Fruit fly (Drosophila melanogaster): ENCODE measurements around the gene CG17327.

The CG17327 gene

DNA sequence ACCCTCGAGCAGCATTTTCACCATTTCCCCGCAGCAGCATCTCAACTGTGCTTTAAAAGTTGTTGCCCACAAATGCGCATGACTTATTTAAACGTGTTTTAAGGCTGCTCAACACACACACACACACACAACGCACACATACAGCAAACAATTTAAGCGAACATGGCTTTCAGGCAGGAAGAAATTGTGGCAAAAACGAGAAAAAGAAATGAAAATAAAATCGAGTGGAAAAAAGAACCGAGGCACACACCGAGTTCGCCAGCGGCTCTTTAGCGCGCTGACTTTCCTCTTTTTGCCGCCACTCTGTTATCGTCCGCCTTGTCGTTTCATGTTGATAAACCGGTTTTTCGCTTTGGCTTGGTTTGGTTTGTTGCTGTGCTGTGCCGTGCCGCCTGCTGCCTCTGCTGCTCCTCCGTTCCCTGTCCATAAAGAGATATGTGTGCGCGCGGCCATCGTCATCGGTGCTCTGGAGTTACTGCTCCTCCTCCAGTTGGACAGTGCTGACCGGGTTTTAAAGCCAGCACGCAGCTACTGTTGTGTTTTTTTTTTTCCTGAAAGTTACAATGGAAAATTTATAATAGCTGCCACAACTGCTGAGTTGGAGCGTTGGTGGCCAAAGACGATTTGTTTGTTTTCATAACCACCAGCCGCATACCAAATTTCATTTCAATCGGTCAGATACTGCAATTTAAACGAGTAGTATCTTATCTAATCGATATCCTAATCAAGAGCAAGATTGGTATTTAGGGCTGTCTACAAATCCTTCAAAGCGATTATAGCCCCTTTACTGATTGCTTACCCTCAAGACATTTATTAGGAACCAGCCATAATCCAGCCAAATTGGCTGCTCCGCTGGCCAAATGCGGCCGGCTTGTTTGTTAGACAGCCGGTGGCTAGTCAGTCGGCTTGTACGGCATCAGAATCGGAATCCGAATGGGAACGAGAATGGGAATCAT lies 18.6 kb upstream of the CG17327 start (continued):
- TF ChIP-seq CG10669 (GFP tag; optimal IDR thresholded peaks at IDR 0.05): no peak
- TF ChIP-seq Blimp-1 (GFP tag; optimal IDR thresholded peaks at IDR 0.05): peak; percentile 32
- peak; percentile 19 for TF ChIP-seq net (GFP tag; optimal IDR thresholded peaks at IDR 0.05)
- TF ChIP-seq Sox15 (GFP tag; optimal IDR thresholded peaks at IDR 0.05): no peak
- peak; percentile 61 for TF ChIP-seq dsx (GFP tag; optimal IDR thresholded peaks at IDR 0.05; ENCODE audit: poor library complexity, severe bottlenecking)
- no peak for TF ChIP-seq CG7368 (GFP tag; optimal IDR thresholded peaks at IDR 0.05)
- TF ChIP-seq Sox102F (GFP tag; optimal IDR thresholded peaks at IDR 0.05): no peak
- TF ChIP-seq Eip78C (GFP tag): peak; percentile 84
- TF ChIP-seq vri (GFP tag; optimal IDR thresholded peaks at IDR 0.05): peak; percentile 72
- TF ChIP-seq Ets96B (tag; optimal IDR thresholded peaks at IDR 0.05): peak; percentile 14
- TF ChIP-seq Sox14 (GFP tag; optimal IDR thresholded peaks at IDR 0.05): no peak
- TF ChIP-seq salr (GFP tag; optimal IDR thresholded peaks at IDR 0.05): no peak
- TF ChIP-seq esn (GFP tag; optimal IDR thresholded peaks at IDR 0.05): peak; percentile 11

- TF ChIP-seq Met (GFP tag; optimal IDR thresholded peaks at IDR 0.05) (no peak), Sox14 (GFP tag; optimal IDR thresholded peaks at IDR 0.05) (peak; percentile 3), CG32006 (GFP tag; optimal IDR thresholded peaks at IDR 0.05) (no peak), eg (GFP tag; IDR thresholded peaks at IDR 0.05) (0 out of 3 replicates have a peak, but pooled peaks have one; percentile 23), Blimp-1 (GFP tag; optimal IDR thresholded peaks at IDR 0.05) (peak; percentile 84), CG6854 (GFP tag; optimal IDR thresholded peaks at IDR 0.05) (peak; percentile 4), esn (GFP tag; optimal IDR thresholded peaks at IDR 0.05) (no peak)
Measured at dm6 chr3R:13015402-13015801, 17.9 kb upstream of the CG17327 start.

DNA sequence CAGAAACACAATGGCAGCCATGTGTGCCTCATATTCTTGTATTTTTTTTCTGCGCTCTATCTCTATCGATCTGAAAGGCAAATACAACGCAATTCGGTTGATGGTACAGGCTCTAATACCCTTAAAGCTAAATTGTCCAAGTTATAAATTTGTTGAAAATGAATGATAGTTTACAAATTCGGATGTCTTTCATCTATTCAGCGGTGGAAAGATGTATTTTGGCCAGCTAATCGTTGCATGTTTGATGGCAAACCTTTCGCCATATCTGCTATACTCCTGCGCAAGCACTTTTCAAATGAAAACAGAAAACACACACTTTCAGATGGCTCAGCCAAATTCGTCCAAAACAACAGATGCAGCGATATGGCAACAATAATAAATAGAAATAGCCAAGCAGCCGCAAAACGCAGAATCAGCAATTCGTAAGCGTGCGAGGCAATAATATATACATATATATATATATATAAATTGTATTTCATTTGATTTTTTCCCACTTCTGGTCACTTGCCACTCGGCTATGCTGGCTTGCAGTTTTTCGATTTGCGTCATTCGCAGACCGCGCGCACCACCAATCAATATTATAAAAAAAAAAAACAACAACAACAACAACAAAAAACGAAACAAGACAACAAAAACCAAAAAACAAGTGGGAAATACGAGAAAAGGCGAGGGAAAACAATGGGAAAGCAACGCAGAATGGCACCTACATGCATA lies 16.8 kb upstream of the CG17327 start:
- TF ChIP-seq dsx (GFP tag; optimal IDR thresholded peaks at IDR 0.05; ENCODE audit: poor library complexity, severe bottlenecking) (no peak), Blimp-1 (GFP tag; optimal IDR thresholded peaks at IDR 0.05) (no peak), CG8119 (GFP tag; IDR thresholded peaks at IDR 0.05) (0 out of 3 replicates have a peak, but pooled peaks have one; percentile 18), CG11294 (GFP tag; IDR thresholded peaks at IDR 0.05) (peak; percentile 45; the same call in 1 of the 2 replicates), Hr38 (GFP tag; optimal IDR thresholded peaks at IDR 0.05) (no peak), Lpt (GFP tag; optimal IDR thresholded peaks at IDR 0.05) (no peak), CG3032 (tag; optimal IDR thresholded peaks at IDR 0.05) (no peak), vri (GFP tag; optimal IDR thresholded peaks at IDR 0.05) (no peak), salr (GFP tag; optimal IDR thresholded peaks at IDR 0.05) (no peak), acj6 (GFP tag; optimal IDR thresholded peaks at IDR 0.05) (no peak), ss (GFP tag; optimal IDR thresholded peaks at IDR 0.05) (no peak), CG32006 (GFP tag; optimal IDR thresholded peaks at IDR 0.05) (peak; percentile 55), CG15336 (GFP tag; IDR thresholded peaks at IDR 0.05) (peak; percentile 51), CG6163 (GFP tag; IDR thresholded peaks at IDR 0.05) (peak; percentile 41; the same call in 2 of the 3 replicates), Sox14 (GFP tag; optimal IDR thresholded peaks at IDR 0.05) (no peak), fkh (GFP tag; optimal IDR thresholded peaks at IDR 0.05) (no peak), dac (GFP tag; optimal IDR thresholded peaks at IDR 0.05) (no peak), Hr39 (GFP tag; optimal IDR thresholded peaks at IDR 0.05) (no peak), achi (GFP tag; optimal IDR thresholded peaks at IDR 0.05) (no peak), Hr4 (GFP tag; optimal IDR thresholded peaks at IDR 0.05) (peak; percentile 43), pdm3 (GFP tag; optimal IDR thresholded peaks at IDR 0.05) (no peak), CG6276 (GFP tag; optimal IDR thresholded peaks at IDR 0.05) (no peak), CG6792 (GFP tag; optimal IDR thresholded peaks at IDR 0.05) (no peak), eg (GFP tag; IDR thresholded peaks at IDR 0.05) (peak; percentile 54)
